Worm (Caenorhabditis elegans): ENCODE results near the gene cyp-33E3.

DNA sequence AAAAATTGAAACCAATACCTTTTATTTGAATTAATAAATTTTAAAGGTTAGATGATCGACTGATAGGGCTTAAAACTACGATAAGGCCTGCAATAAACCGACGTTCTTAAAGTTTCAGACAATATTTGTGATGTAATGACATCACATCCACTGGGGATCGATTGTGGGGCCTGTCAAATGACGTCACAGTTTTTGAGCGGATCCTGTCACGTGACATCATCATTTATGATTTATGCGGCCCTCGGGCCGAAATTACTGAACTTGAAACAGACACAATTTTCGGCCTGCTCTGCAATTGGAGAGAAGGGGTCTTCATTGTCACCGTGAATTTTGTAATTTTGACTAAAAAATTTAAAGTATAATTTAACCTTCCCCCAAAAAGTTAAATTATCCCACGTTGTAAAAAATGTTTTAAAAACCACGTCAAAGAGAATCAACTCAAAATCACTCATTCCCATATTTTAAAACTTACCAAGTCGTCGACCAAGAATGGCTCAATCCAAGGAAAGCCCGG lies 39.4 kb downstream of the cyp-33E3 start, which contains the start of gene C49C8.1:
- TF ChIP-seq lin-35 (GFP tag; optimal IDR thresholded peaks at IDR 0.05) (no peak), nhr-76 (tag; optimal IDR thresholded peaks at IDR 0.05) (no peak), dpl-1 (GFP tag; optimal IDR thresholded peaks at IDR 0.05) (no peak), zag-1 (tag; optimal IDR thresholded peaks at IDR 0.05) (no peak), aha-1 (tag; optimal IDR thresholded peaks at IDR 0.05) (no peak), nhr-85 (tag) (no peak), aly-2 (tag; optimal IDR thresholded peaks at IDR 0.05) (no peak), elt-3 (tag; optimal IDR thresholded peaks at IDR 0.05) (no peak), lin-39 (tag; optimal IDR thresholded peaks at IDR 0.05) (no peak)
